Worm (Caenorhabditis elegans) whole organism, early embryonic: ENCODE measurements around the gene ZK287.9.

ENCODE experiments used
- B0310.2 ChIP-seq: sonication (generic microtip); optimal IDR thresholded peaks from 2 replicates; lab custom pipeline; 2016; ENCODE audit warnings: mild to moderate bottlenecking, missing genetic modification characterization, missing compliant biosample characterization
- F13C5.2 ChIP-seq: sonication (generic microtip); optimal IDR thresholded peaks from 2 replicates; lab custom pipeline; 2017; ENCODE audit warnings: mild to moderate bottlenecking, missing genetic modification characterization, inconsistent platforms, missing compliant biosample characterization
- aly-1 ChIP-seq: sonication (generic microtip); optimal IDR thresholded peaks from 2 replicates; lab custom pipeline; 2016; ENCODE audit warnings: missing genetic modification characterization, missing compliant biosample characterization
- ama-1 ChIP-seq: fragments of 150-350 bp; optimal IDR thresholded peaks from 2 replicates; lab custom pipeline; 2014
- ceh-13 ChIP-seq: fragments of 200-800 bp; sonication (Bioruptor generic); optimal IDR thresholded peaks from 2 replicates; lab custom pipeline; 2018; ENCODE audit warnings: mild to moderate bottlenecking, missing genetic modification characterization, missing compliant biosample characterization
- ceh-36 ChIP-seq: sonication (generic microtip); optimal IDR thresholded peaks from 2 replicates; lab custom pipeline; 2016; ENCODE audit warnings: missing genetic modification characterization, inconsistent platforms, missing compliant biosample characterization
- ets-7 ChIP-seq: sonication (generic microtip); optimal IDR thresholded peaks from 2 replicates; lab custom pipeline; 2016; ENCODE audit warnings: missing genotype, missing genetic modification characterization, missing compliant biosample characterization
- flt-1 ChIP-seq: fragments of 200-800 bp; sonication (Bioruptor generic); IDR thresholded peaks from 2 replicates; pipeline ENCODE4 v1.3.6; 2022; ENCODE audit warnings: missing genetic modification characterization, missing compliant biosample characterization
- hmbx-1 ChIP-seq: sonication (generic microtip); optimal IDR thresholded peaks from 2 replicates; lab custom pipeline; 2016; ENCODE audit warnings: mild to moderate bottlenecking, missing genetic modification characterization, missing compliant biosample characterization
- hmg-4 ChIP-seq: fragments of 200-800 bp; sonication (Bioruptor generic); optimal IDR thresholded peaks from 2 replicates; lab custom pipeline; 2018; ENCODE audit warnings: mild to moderate bottlenecking, missing genetic modification characterization, missing compliant biosample characterization
- hnd-1 ChIP-seq: sonication (generic microtip); optimal IDR thresholded peaks from 2 replicates; lab custom pipeline; 2016; ENCODE audit warnings: missing genetic modification characterization, missing compliant biosample characterization
- pes-1 ChIP-seq: fragments of 200-800 bp; sonication (Bioruptor generic); IDR thresholded peaks from 2 replicates; pipeline ENCODE4 v1.3.6; 2022; ENCODE audit warnings: missing genetic modification reagents, missing genetic modification characterization, missing compliant biosample characterization
- scrt-1 ChIP-seq: fragments of 200-800 bp; sonication (Bioruptor generic); IDR thresholded peaks from 2 replicates; pipeline ENCODE4 v1.3.6; 2022; ENCODE audit warnings: missing genetic modification characterization, missing compliant biosample characterization
- sea-1 ChIP-seq: fragments of 200-800 bp; sonication (Bioruptor generic); conservative IDR thresholded peaks from 2 replicates; pipeline ENCODE4 v1.3.6; 2022; ENCODE audit warnings: missing genetic modification characterization, missing compliant biosample characterization
- tbx-11 ChIP-seq: fragments of 200-800 bp; sonication (Bioruptor generic); IDR thresholded peaks from 2 replicates; pipeline ENCODE4 v1.3.6; 2022; ENCODE audit warnings: missing genetic modification characterization, missing compliant biosample characterization
- tbx-37 ChIP-seq: fragments of 200-800 bp; sonication (Bioruptor generic); conservative IDR thresholded peaks from 2 replicates; pipeline ENCODE4 v1.3.6; 2022; ENCODE audit warnings: missing genetic modification reagents, missing genetic modification characterization, missing compliant biosample characterization
- tra-4 ChIP-seq: sonication (generic microtip); optimal IDR thresholded peaks from 2 replicates; lab custom pipeline; 2017; ENCODE audit warnings: missing genetic modification characterization, missing compliant biosample characterization

ZK287.9 gene

DNA sequence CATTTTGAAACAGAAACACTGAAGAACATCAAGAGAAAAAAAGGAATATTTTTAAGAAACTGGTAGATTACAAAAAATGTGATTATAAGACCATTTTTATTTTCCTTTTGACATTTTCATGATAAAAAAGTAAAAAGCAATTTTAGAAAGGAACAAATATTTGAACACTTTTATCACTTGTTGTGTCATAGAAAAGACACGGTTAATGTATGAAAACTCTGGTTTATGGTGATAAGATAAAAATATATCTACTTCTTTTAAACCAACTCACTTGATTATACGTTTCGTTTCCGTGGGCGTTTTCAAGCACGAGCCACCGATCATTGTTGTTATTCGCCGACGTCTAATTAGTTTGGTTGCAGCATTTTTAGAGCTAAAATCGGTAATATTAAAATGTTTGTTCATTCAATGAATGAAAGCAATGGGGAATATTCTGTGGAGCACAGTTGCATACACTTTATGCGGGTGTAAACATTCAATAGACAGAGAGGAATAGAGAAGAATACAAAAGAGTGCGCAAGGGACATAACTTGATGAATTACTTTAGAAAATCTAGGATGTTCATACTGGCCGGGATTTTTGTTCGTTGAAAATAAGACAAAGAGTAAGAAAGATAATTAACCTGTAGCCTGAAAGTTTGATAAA lies 5.8 kb upstream of the ZK287.9 start, which contains the start of gene sulp-8:
TSS of gene sulp-8 (minus strand) at position 469 of the 645 bp plus-strand sequence.
- no peak for TF ChIP-seq hmbx-1
- no peak for TF ChIP-seq pes-1
- TF ChIP-seq tbx-37: no peak
- no peak for TF ChIP-seq ceh-13
- no peak for TF ChIP-seq F13C5.2 (tag; lab: Kevin White, UChicago)
- TF ChIP-seq flt-1 (GFP tag; lab: Robert Waterston, UW): no peak
- TF ChIP-seq ama-1: no peak
- TF ChIP-seq ets-7 (tag; lab: Kevin White, UChicago): no peak
- TF ChIP-seq hnd-1 (tag; lab: Kevin White, UChicago): no peak
- no peak for TF ChIP-seq sea-1
- TF ChIP-seq tra-4: no peak

ce11 chrV:9677977-9678376 lies 1.2 kb upstream of the ZK287.9 start, which contains the start of gene cthd-1:
cthd-1 (plus strand) TSS chrV:9678277.
- TF ChIP-seq aly-1 (tag; lab: Kevin White, UChicago): no peak
- TF ChIP-seq pes-1: no peak
- no peak for TF ChIP-seq sea-1
- TF ChIP-seq tra-4: no peak

ce11 chrV:9680260-9680659 lies 1.1 kb downstream of the ZK287.9 start:
- TF ChIP-seq tra-4 (no peak), aly-1 (tag; lab: Kevin White, UChicago) (no peak), ets-7 (tag; lab: Kevin White, UChicago) (no peak), ceh-36 (tag; lab: Kevin White, UChicago) (no peak), scrt-1 (GFP tag; lab: Robert Waterston, UW) (no peak)

DNA sequence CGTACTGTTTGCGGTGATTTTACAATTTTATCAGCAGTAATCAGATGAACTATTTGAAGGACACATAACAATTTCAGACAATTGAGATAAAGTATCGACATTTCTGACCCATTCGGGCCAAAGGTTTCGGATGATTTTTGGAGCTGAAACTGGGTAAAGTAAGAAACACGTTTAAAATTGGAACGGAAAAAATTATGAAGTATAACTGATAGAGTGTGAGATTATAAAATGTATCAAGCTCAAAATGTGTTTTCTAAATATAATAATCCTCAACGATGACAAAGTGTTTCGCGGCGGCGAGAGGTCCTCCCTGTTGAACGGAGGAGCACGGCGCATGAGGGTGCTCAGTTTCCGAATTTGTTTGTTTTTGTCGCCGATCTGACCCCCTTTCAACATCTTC lies 6.4 kb downstream of the ZK287.9 start, which contains the start of gene ZK287.4:
TSS of gene ZK287.4 (minus strand) at position 101 of the 400 bp plus-strand sequence.
- TF ChIP-seq sea-1: no peak
- no peak for TF ChIP-seq tra-4
- no peak for TF ChIP-seq hmbx-1
- TF ChIP-seq F13C5.2 (tag; lab: Kevin White, UChicago): no peak
- no peak for TF ChIP-seq B0310.2 (tag; lab: Kevin White, UChicago)
- no peak for TF ChIP-seq tbx-37
- TF ChIP-seq aly-1 (tag; lab: Kevin White, UChicago): no peak
- TF ChIP-seq ets-7 (tag; lab: Kevin White, UChicago): no peak
- no peak for TF ChIP-seq ama-1
- TF ChIP-seq ceh-13: no peak
- TF ChIP-seq flt-1 (GFP tag; lab: Robert Waterston, UW): no peak

ce11 chrV:9689364-9689763 lies 10.2 kb downstream of the ZK287.9 start:
- no peak for TF ChIP-seq tbx-37
- no peak for TF ChIP-seq F13C5.2 (tag; lab: Kevin White, UChicago)
- TF ChIP-seq tra-4: no peak
- no peak for TF ChIP-seq ceh-36 (tag; lab: Kevin White, UChicago)
- no peak for TF ChIP-seq ets-7 (tag; lab: Kevin White, UChicago)

DNA sequence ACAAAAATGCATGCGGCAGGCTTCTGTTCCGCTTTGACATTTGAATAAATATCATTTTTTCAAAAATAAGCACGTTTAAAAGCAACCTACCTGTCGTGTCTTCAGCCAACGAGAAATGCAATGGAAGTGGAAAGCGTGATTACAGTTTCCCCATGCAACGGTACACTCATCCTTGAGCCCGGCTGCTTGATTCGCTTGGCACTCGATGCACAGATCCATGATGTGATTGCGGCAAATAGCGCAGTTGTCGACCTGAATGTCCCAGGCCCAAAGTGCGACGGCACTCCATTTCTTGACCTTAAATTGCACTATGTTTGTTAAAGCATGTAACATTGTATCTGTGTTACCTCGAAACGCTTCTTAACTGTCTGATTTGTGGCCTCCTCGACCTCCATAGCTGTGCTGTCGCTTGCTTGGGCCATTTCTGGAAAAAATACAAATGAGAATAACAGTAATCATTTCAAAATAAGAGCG lies 11.0 kb downstream of the ZK287.9 start, which contains the start of gene rbx-1:
TSS of gene rbx-1 (minus strand) at position 424 of the 474 bp plus-strand sequence.
- TF ChIP-seq hmg-4 (GFP tag; lab: Kevin White, UChicago) (no peak), tbx-11 (GFP tag; lab: Robert Waterston, UW) (no peak), pes-1 (no peak), ceh-36 (tag; lab: Kevin White, UChicago) (no peak), hmbx-1 (no peak), B0310.2 (tag; lab: Kevin White, UChicago) (no peak), F13C5.2 (tag; lab: Kevin White, UChicago) (no peak), flt-1 (GFP tag; lab: Robert Waterston, UW) (no peak), tbx-37 (no peak), aly-1 (tag; lab: Kevin White, UChicago) (no peak), ama-1 (no peak), hnd-1 (tag; lab: Kevin White, UChicago) (no peak), ceh-13 (no peak), sea-1 (no peak), ets-7 (tag; lab: Kevin White, UChicago) (no peak), tra-4 (no peak)

DNA sequence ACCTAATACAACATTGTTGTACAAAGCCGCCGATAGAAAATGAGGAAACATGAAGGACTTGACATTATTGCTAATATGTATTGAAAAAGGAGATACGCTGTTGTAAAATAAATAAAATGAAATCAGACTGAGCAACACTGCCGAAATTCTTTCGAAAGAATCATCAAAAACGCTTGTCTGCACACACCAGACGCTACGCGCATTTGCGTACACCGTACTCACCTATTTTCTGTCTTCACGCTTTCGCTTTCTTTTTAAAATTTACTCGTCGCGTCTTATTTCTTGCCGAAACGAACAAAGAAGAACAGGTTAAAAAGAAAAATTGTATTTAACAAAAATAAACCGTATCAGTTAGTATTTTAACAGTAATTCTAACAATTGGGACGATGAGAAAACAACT lies 11.6 kb downstream of the ZK287.9 start:
- no peak for TF ChIP-seq aly-1 (tag; lab: Kevin White, UChicago)
- TF ChIP-seq hmg-4 (GFP tag; lab: Kevin White, UChicago): no peak
- TF ChIP-seq F13C5.2 (tag; lab: Kevin White, UChicago): peak; percentile 55

DNA sequence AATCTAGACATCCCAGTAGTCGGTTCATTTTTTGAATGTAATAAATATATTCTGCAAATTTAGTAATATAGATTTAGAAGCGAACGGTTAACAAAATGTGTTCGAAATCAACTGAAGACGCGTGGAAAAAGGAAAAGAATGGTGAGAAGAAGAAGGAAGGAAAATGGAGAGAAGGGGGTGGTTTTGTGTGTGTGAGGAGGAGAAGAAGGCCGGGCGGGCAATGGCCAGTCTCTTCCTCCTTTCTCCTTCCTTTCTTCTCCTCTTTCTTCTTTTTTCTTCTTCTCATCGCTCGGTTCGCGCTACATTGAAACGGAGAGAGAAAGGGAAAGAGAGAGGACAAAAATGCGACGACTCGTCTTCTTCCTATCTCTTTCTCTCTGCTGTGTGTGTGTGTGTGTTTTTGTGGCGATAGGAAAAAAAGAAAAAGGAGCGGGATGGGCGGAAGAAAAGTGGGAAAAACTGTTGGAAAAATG lies 13.0 kb downstream of the ZK287.9 start, which contains the start of gene ztf-9:
TSS of gene ztf-9 (minus strand) at position 51 of the 473 bp plus-strand sequence.
- TF ChIP-seq F13C5.2 (tag; lab: Kevin White, UChicago): peak; percentile 19
- TF ChIP-seq sea-1: no peak
- no peak; the same call in 1 of the 2 replicates for TF ChIP-seq flt-1 (GFP tag; lab: Robert Waterston, UW)
- TF ChIP-seq tra-4: no peak
- TF ChIP-seq hmg-4 (GFP tag; lab: Kevin White, UChicago): peak; percentile 72
- TF ChIP-seq hmbx-1: no peak

DNA sequence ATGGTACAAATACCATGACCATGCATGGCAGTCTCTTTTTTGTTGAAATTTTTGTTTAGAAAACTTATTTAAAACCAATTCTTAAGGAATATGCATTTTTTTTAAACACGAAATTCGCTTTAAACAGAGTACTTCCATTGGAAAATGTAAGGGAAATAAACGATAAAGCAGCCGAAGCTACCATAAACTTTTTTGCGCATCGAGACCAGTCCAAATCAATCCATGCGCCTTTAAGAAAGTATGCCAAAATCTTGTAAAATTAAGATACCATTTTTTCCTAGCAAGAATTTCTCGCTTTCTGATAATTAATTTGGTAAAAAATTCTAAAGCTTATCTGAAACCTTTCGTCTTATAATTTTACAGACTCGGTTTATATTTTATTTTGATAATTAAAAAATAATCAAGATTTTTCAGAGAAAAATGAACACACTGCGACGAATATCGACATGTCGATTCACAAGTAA lies 13.5 kb downstream of the ZK287.9 start, which contains the start of gene ZK287.7:
TSS of gene ZK287.7 (plus strand) at position 414 of the 464 bp plus-strand sequence.
- TF ChIP-seq ets-7 (tag; lab: Kevin White, UChicago): no peak
- TF ChIP-seq hmbx-1: no peak
- no peak for TF ChIP-seq ceh-36 (tag; lab: Kevin White, UChicago)
- no peak for TF ChIP-seq ama-1
- TF ChIP-seq hmg-4 (GFP tag; lab: Kevin White, UChicago): no peak
- no peak for TF ChIP-seq hnd-1 (tag; lab: Kevin White, UChicago)
- no peak for TF ChIP-seq sea-1
- no peak for TF ChIP-seq aly-1 (tag; lab: Kevin White, UChicago)
- no peak for TF ChIP-seq B0310.2 (tag; lab: Kevin White, UChicago)
- TF ChIP-seq pes-1: no peak
- no peak for TF ChIP-seq flt-1 (GFP tag; lab: Robert Waterston, UW)
- no peak for TF ChIP-seq F13C5.2 (tag; lab: Kevin White, UChicago)
- no peak for TF ChIP-seq ceh-13
- no peak for TF ChIP-seq scrt-1 (GFP tag; lab: Robert Waterston, UW)
- no peak for TF ChIP-seq tra-4
- TF ChIP-seq tbx-11 (GFP tag; lab: Robert Waterston, UW): no peak
- no peak for TF ChIP-seq tbx-37
